Worm (Caenorhabditis elegans): ENCODE results near the gene moc-3.

DNA sequence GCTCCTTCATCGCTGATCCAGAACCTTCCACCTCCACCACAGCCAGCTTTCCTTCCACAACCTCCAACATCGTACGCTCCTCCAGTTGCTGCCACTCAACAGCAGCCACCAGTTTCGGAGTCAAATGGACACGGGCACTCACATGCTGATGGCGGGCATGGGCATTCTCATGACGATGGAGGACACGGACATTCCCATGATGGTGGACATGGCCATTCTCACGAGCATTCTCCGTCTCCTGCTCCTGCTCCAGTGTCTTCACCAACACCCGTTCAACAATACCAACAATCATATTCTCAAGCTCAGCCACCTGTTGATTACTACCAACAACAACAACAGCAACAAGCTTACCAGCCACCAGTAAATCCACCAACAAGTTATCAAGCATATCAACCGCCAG lies 15.8 kb upstream of the moc-3 start:
- no peak for TF ChIP-seq tbx-2 (tag; optimal IDR thresholded peaks at IDR 0.05)
- TF ChIP-seq ama-1 (optimal IDR thresholded peaks at IDR 0.05) = no peak
- TF ChIP-seq nhr-43 (tag; optimal IDR thresholded peaks at IDR 0.05; ENCODE audit: poor library complexity, severe bottlenecking) = no peak
- no peak for TF ChIP-seq jun-1 (tag; optimal IDR thresholded peaks at IDR 0.05)
- TF ChIP-seq ztf-11 (tag; optimal IDR thresholded peaks at IDR 0.05) = no peak
- TF ChIP-seq elt-2 (tag; optimal IDR thresholded peaks at IDR 0.05) = no peak
